Fruit fly (Drosophila melanogaster) whole organism, prepupa: ENCODE measurements around the gene DCX-EMAP.

Experiments used
- CG3032 ChIP-seq: fragments of 200-800 bp; optimal IDR thresholded peaks from 2 replicates; lab custom pipeline; 2019; ENCODE audit warnings: missing biosample characterization, mild to moderate bottlenecking, missing genetic modification characterization, moderate library complexity
- Eip75B ChIP-seq: fragments of 200-800 bp; sonication (Bioruptor generic); optimal IDR thresholded peaks from 3 replicates; lab custom pipeline; 2016; ENCODE audit warnings: missing biosample characterization, missing genetic modification characterization
- Eip93F ChIP-seq: fragments of 200-800 bp; sonication (Bioruptor generic); optimal IDR thresholded peaks from 2 replicates; lab custom pipeline; 2016; ENCODE audit warnings: missing biosample characterization, mild to moderate bottlenecking, missing genetic modification characterization
- Ets21C ChIP-seq: fragments of 200-800 bp; sonication (Bioruptor generic); optimal IDR thresholded peaks from 3 replicates; lab custom pipeline; 2016; ENCODE audit warnings: missing biosample characterization, missing genetic modification characterization
- Ets96B ChIP-seq: fragments of 200-800 bp; optimal IDR thresholded peaks from 2 replicates; lab custom pipeline; 2019; ENCODE audit warnings: missing biosample characterization, mild to moderate bottlenecking, missing genetic modification characterization, moderate library complexity
- Hr38 ChIP-seq: sonication (Bioruptor generic); optimal IDR thresholded peaks from 2 replicates; lab custom pipeline; 2016; ENCODE audit warnings: missing biosample characterization, missing genetic modification characterization
- Smox ChIP-seq: fragments of 200-800 bp; sonication (Bioruptor generic); optimal IDR thresholded peaks from 3 replicates; lab custom pipeline; 2016; ENCODE audit warnings: missing biosample characterization, missing genetic modification characterization
- dac ChIP-seq: fragments of 200-800 bp; sonication (Bioruptor generic); optimal IDR thresholded peaks from 2 replicates; lab custom pipeline; 2017; ENCODE audit warnings: missing biosample characterization, mild to moderate bottlenecking, missing genetic modification characterization
- eg ChIP-seq: fragments of 200-800 bp; sonication (Bioruptor generic); IDR thresholded peaks from 3 replicates; pipeline ENCODE4 v1.3.6; 2022; ENCODE audit warnings: missing biosample characterization, missing genetic modification characterization
- vri ChIP-seq: fragments of 200-800 bp; sonication (Bioruptor generic); optimal IDR thresholded peaks from 3 replicates; lab custom pipeline; 2016; ENCODE audit warnings: missing biosample characterization, mild to moderate bottlenecking, missing genetic modification characterization

- no peak for TF ChIP-seq vri (GFP tag; lab: Kevin White, UChicago)
- no peak for TF ChIP-seq Hr38 (GFP tag; lab: Kevin White, UChicago)
- TF ChIP-seq Smox (GFP tag; lab: Kevin White, UChicago), result no peak
- no peak for TF ChIP-seq Ets96B
- TF ChIP-seq Ets21C (GFP tag; lab: Kevin White, UChicago), result no peak
- no peak for TF ChIP-seq Eip93F (GFP tag; lab: Kevin White, UChicago)
- no peak for TF ChIP-seq Eip75B (GFP tag; lab: Kevin White, UChicago)
- TF ChIP-seq eg (GFP tag; lab: Robert Waterston, UW), result no peak
- no peak for TF ChIP-seq CG3032 (tag; lab: Kevin White, UChicago)
- TF ChIP-seq dac (GFP tag; lab: Kevin White, UChicago), result no peak
Measured at dm6 chr3L:14962729-14963128, 59.1 kb downstream of the DCX-EMAP start.
